Fruit fly (Drosophila melanogaster): Measurements from ENCODE around the gene Vha26.

Gene Vha26

dm6 chr3R:5620387-5620956 is 28.9 kb downstream of the Vha26 start (continued):
- TF ChIP-seq run (tag; optimal IDR thresholded peaks at IDR 0.05) (no peak), ato (GFP tag; IDR thresholded peaks at IDR 0.05; ENCODE audit: partially characterized antibody) (no peak), slou (GFP tag; optimal IDR thresholded peaks at IDR 0.05) (peak; percentile 41), CG4730 (GFP tag; IDR thresholded peaks at IDR 0.05) (peak; percentile 46; the same call in 1 of the 2 replicates), slp2 (GFP tag; optimal IDR thresholded peaks at IDR 0.05) (peak; percentile 48), Hmr (GFP tag; optimal IDR thresholded peaks at IDR 0.05) (peak; percentile 59), corto (GFP tag; optimal IDR thresholded peaks at IDR 0.05) (peak; percentile 32), sr (GFP tag; IDR thresholded peaks at IDR 0.05) (no peak), trh (GFP tag; optimal IDR thresholded peaks at IDR 0.05) (no peak), Nf-YC (tag; optimal IDR thresholded peaks at IDR 0.05) (peak; percentile 31), E2f2 (GFP tag; IDR thresholded peaks at IDR 0.05) (0 out of 2 replicates have a peak, but pooled peaks have one; percentile 23), CG17328 (GFP tag; IDR thresholded peaks at IDR 0.05) (peak; percentile 58), CG10274 (GFP tag; optimal IDR thresholded peaks at IDR 0.05) (peak; percentile 30), CTCF (GFP tag; optimal IDR thresholded peaks at IDR 0.05) (peak; percentile 4), btn (GFP tag; optimal IDR thresholded peaks at IDR 0.05) (peak; percentile 50), gsb-n (tag; optimal IDR thresholded peaks at IDR 0.05) (peak; percentile 42), ash1 (GFP tag; optimal IDR thresholded peaks at IDR 0.05) (no peak), CG30403 (GFP tag; optimal IDR thresholded peaks at IDR 0.05) (peak; percentile 75), CG7556 (GFP tag; optimal IDR thresholded peaks at IDR 0.05) (peak; percentile 77), Mad (GFP tag; optimal IDR thresholded peaks at IDR 0.05) (peak; percentile 41), Six4 (GFP tag; optimal IDR thresholded peaks at IDR 0.05) (peak; percentile 38), CG5953 (GFP tag; IDR thresholded peaks at IDR 0.05) (peak; percentile 59; the same call in 1 of the 2 replicates), ranshi (GFP tag; IDR thresholded peaks at IDR 0.05) (peak; percentile 65; the same call in 1 of the 2 replicates), oc (tag; optimal IDR thresholded peaks at IDR 0.05) (peak; percentile 80), sisA (GFP tag; IDR thresholded peaks at IDR 0.05) (peak; percentile 78), CG31365 (tag; optimal IDR thresholded peaks at IDR 0.05) (no peak), dati (GFP tag; IDR thresholded peaks at IDR 0.05) (no peak), CG7839 (tag; optimal IDR thresholded peaks at IDR 0.05) (peak; percentile 72), CG8359 (GFP tag; optimal IDR thresholded peaks at IDR 0.05; ENCODE audit: borderline replicate concordance) (no peak), CG5245 (GFP tag; optimal IDR thresholded peaks at IDR 0.05) (peak; percentile 61), CG7357 (GFP tag; IDR thresholded peaks at IDR 0.05) (peak; percentile 61; the same call in 1 of the 3 replicates), CG2120 (GFP tag; optimal IDR thresholded peaks at IDR 0.05) (peak; percentile 63), grau (tag; optimal IDR thresholded peaks at IDR 0.05) (peak; percentile 54), CG17359 (tag; optimal IDR thresholded peaks at IDR 0.05) (peak; percentile 78), ewg (GFP tag; optimal IDR thresholded peaks at IDR 0.05) (peak; percentile 49), dysf (GFP tag; IDR thresholded peaks at IDR 0.05) (peak; percentile 70), CG11247 (GFP tag; IDR thresholded peaks at IDR 0.05) (peak; percentile 54), Neu2 (GFP tag; optimal IDR thresholded peaks at IDR 0.05; ENCODE audit: borderline replicate concordance) (no peak), kni (GFP tag; optimal IDR thresholded peaks at IDR 0.05) (peak; percentile 34), ap (GFP tag; IDR thresholded peaks at IDR 0.05) (peak; percentile 53), eyg (GFP tag; optimal IDR thresholded peaks at IDR 0.05) (no peak), CG10565 (GFP tag; optimal IDR thresholded peaks at IDR 0.05) (no peak), mld (GFP tag; IDR thresholded peaks at IDR 0.05; ENCODE audit: partially characterized antibody) (no peak), z (GFP tag; IDR thresholded peaks at IDR 0.05) (no peak), onecut (GFP tag; IDR thresholded peaks at IDR 0.05) (peak; percentile 39), CG9876 (GFP tag; optimal IDR thresholded peaks at IDR 0.05) (peak; percentile 44), Ets97D (GFP tag; optimal IDR thresholded peaks at IDR 0.05) (peak; percentile 24), CG10431 (GFP tag; optimal IDR thresholded peaks at IDR 0.05) (no peak), Hand (GFP tag; optimal IDR thresholded peaks at IDR 0.05) (peak; percentile 44), CG10959 (GFP tag; IDR thresholded peaks at IDR 0.05) (no peak), CG10209 (GFP tag; optimal IDR thresholded peaks at IDR 0.05) (peak; percentile 63)

Data from whole organism, embryonic.